Worm (Caenorhabditis elegans): ENCODE results near the gene chil-2.

DNA sequence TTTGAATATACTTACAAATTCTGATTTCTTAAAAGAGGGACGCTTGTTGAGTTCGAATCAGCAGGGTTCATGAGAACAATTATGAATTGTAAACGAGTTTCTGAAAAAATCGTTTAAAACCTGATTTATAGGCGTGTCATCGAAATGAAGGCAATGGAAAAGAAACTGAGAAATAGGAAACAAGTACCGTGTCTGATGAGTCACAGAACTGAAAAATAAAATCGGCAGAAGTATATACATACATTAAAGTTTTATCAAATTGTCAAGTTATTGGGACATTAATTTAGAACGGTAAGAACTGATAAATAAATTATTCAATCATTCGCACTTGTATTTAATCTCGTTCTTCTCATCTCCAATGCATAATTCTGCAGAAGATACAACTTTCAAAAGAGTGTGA is 29.2 kb downstream of the chil-2 start, which contains the start of gene chil-9:
- no peak for TF ChIP-seq mdl-1 (tag; optimal IDR thresholded peaks at IDR 0.05)
- no peak for TF ChIP-seq elt-1 (tag; optimal IDR thresholded peaks at IDR 0.05)
- no peak for TF ChIP-seq sea-2 (GFP tag; optimal IDR thresholded peaks at IDR 0.05)
- no peak for TF ChIP-seq zag-1 (tag; optimal IDR thresholded peaks at IDR 0.05)
- no peak for TF ChIP-seq nhr-237 (tag; optimal IDR thresholded peaks at IDR 0.05)

All from whole organism, L3 larva.